Fruit fly (Drosophila melanogaster): Measurements from ENCODE around the gene PpD3.

Gene PpD3

DNA sequence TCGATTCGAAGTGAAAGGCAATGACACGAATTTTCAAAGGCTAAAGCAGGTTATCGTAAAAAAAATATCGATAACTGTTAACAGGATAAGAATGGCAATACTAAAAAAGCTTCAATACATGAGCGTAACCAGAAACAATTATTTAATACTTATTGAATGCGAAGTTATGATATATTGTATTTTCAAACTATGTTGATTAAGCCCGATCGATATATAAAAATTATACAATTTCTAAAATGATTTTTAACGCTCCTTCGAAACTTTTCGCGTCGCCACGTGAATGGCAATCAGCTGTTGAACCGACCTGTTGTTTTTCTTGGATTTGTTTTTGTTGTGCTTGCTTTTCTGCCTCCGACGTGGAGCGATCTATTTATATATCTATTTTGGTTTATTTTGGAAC is 8.5 kb downstream of the PpD3 start, which contains the start of the genes Alg12 and Rpt3R (continued):
- no peak for TF ChIP-seq Myb (GFP tag; optimal IDR thresholded peaks at IDR 0.05)
- no peak for TF ChIP-seq tgo (GFP tag; IDR thresholded peaks at IDR 0.05)
- TF ChIP-seq nom (GFP tag; optimal IDR thresholded peaks at IDR 0.05) = no peak
- TF ChIP-seq cas (GFP tag; IDR thresholded peaks at IDR 0.05) = no peak
- no peak for TF ChIP-seq Ravus (GFP tag; IDR thresholded peaks at IDR 0.05)
- TF ChIP-seq sqz (GFP tag; optimal IDR thresholded peaks at IDR 0.05) = no peak
- TF ChIP-seq unc-4 (GFP tag; IDR thresholded peaks at IDR 0.05; ENCODE audit: partially characterized antibody) = peak; percentile 62
- TF ChIP-seq Blimp-1 (GFP tag; optimal IDR thresholded peaks at IDR 0.05) = no peak
- no peak for TF ChIP-seq CG12104 (GFP tag; optimal IDR thresholded peaks at IDR 0.05)
- TF ChIP-seq Six4 (GFP tag; optimal IDR thresholded peaks at IDR 0.05) = no peak
- TF ChIP-seq Antp (GFP tag; optimal IDR thresholded peaks at IDR 0.05) = no peak
- no peak for TF ChIP-seq Ptx1 (GFP tag; IDR thresholded peaks at IDR 0.05)
- TF ChIP-seq CG2120 (GFP tag; optimal IDR thresholded peaks at IDR 0.05) = no peak
- TF ChIP-seq Lhr (GFP tag; optimal IDR thresholded peaks at IDR 0.05) = no peak
- TF ChIP-seq lab (GFP tag; optimal IDR thresholded peaks at IDR 0.05) = no peak
- no peak for TF ChIP-seq kay (GFP tag; optimal IDR thresholded peaks at IDR 0.05)
- TF ChIP-seq Sox102F (GFP tag; optimal IDR thresholded peaks at IDR 0.05) = no peak
- no peak for TF ChIP-seq Camta (GFP tag; optimal IDR thresholded peaks at IDR 0.05)
- TF ChIP-seq hbn (GFP tag; IDR thresholded peaks at IDR 0.05; ENCODE audit: partially characterized antibody) = peak; percentile 62; the same call in 1 of the 2 replicates
- TF ChIP-seq sna (GFP tag; IDR thresholded peaks at IDR 0.05; ENCODE audit: partially characterized antibody) = peak; percentile 54; the same call in 1 of the 2 replicates
- TF ChIP-seq Rx (GFP tag; IDR thresholded peaks at IDR 0.05) = no peak
- no peak for TF ChIP-seq ham (GFP tag; IDR thresholded peaks at IDR 0.05)
- TF ChIP-seq D19B (GFP tag; optimal IDR thresholded peaks at IDR 0.05) = no peak
- TF ChIP-seq Mrtf (GFP tag; IDR thresholded peaks at IDR 0.05) = no peak
- TF ChIP-seq gt (GFP tag; IDR thresholded peaks at IDR 0.05) = no peak
- TF ChIP-seq Doc3 (GFP tag; IDR thresholded peaks at IDR 0.05; ENCODE audit: partially characterized antibody) = peak; percentile 70
- no peak for TF ChIP-seq odd (GFP tag; optimal IDR thresholded peaks at IDR 0.05)
- TF ChIP-seq crp (GFP tag; optimal IDR thresholded peaks at IDR 0.05) = peak; percentile 28 to 90
- TF ChIP-seq chm (GFP tag; IDR thresholded peaks at IDR 0.05) = no peak
- 0 out of 3 replicates have a peak, but pooled peaks have one; percentile 28 for TF ChIP-seq vnd (GFP tag; IDR thresholded peaks at IDR 0.05; ENCODE audit: partially characterized antibody)
- peak; percentile 70 for TF ChIP-seq CG34224 (GFP tag; IDR thresholded peaks at IDR 0.05; ENCODE audit: partially characterized antibody)
- no peak for TF ChIP-seq CG15269 (tag; optimal IDR thresholded peaks at IDR 0.05)
- no peak for TF ChIP-seq CG6175 (GFP tag; IDR thresholded peaks at IDR 0.05)
- TF ChIP-seq B-H2 (GFP tag; optimal IDR thresholded peaks at IDR 0.05) = no peak
- TF ChIP-seq Hr39 (optimal IDR thresholded peaks at IDR 0.05) = no peak
- no peak for TF ChIP-seq CG30020 (tag; optimal IDR thresholded peaks at IDR 0.05)
- no peak for TF ChIP-seq CG7357 (GFP tag; IDR thresholded peaks at IDR 0.05)
- TF ChIP-seq CG15514 (GFP tag; optimal IDR thresholded peaks at IDR 0.05) = peak; percentile 54
- TF ChIP-seq Tbp (GFP tag; optimal IDR thresholded peaks at IDR 0.05) = no peak
- TF ChIP-seq pb (GFP tag; optimal IDR thresholded peaks at IDR 0.05) = no peak
- TF ChIP-seq CG33213 (GFP tag; optimal IDR thresholded peaks at IDR 0.05) = no peak
- no peak for TF ChIP-seq CG18476 (GFP tag; optimal IDR thresholded peaks at IDR 0.05)
- TF ChIP-seq CG3281 (GFP tag; optimal IDR thresholded peaks at IDR 0.05) = no peak
- no peak for TF ChIP-seq CG16779 (GFP tag; IDR thresholded peaks at IDR 0.05)
- TF ChIP-seq slp2 (GFP tag; optimal IDR thresholded peaks at IDR 0.05) = no peak
- no peak for TF ChIP-seq chif (GFP tag; optimal IDR thresholded peaks at IDR 0.05)
- TF ChIP-seq Ada2b (GFP tag; IDR thresholded peaks at IDR 0.05) = no peak
- TF ChIP-seq CG9932 (GFP tag; IDR thresholded peaks at IDR 0.05) = no peak
- no peak for TF ChIP-seq Vsx1 (GFP tag; optimal IDR thresholded peaks at IDR 0.05)
- no peak for TF ChIP-seq CG10366 (GFP tag; IDR thresholded peaks at IDR 0.05)
- TF ChIP-seq CG9215 (GFP tag; IDR thresholded peaks at IDR 0.05) = no peak
- peak; percentile 94 for TF ChIP-seq kah (GFP tag; optimal IDR thresholded peaks at IDR 0.05)

Data from whole organism, embryonic.